Worm (Caenorhabditis elegans) whole organism, midembryonic: ENCODE data around the gene paqr-1.

Source experiments
- T22C8.4 ChIP-seq: fragments of 200-800 bp; sonication (Bioruptor generic); IDR thresholded peaks from 2 replicates; pipeline ENCODE4 v1.3.6; 2022; ENCODE audit warnings: missing genetic modification characterization, missing compliant biosample characterization
- cog-1 ChIP-seq: sonication (generic microtip); optimal IDR thresholded peaks from 2 replicates; lab custom pipeline; 2016; ENCODE audit warnings: missing genetic modification characterization, missing compliant biosample characterization
- ztf-23 ChIP-seq: fragments of 200-800 bp; sonication (Bioruptor generic); IDR thresholded peaks from 2 replicates; pipeline ENCODE4 v1.3.6; 2022; ENCODE audit warnings: missing genetic modification reagents, missing genetic modification characterization, missing compliant biosample characterization
- ztf-29 ChIP-seq: fragments of 200-800 bp; sonication (Bioruptor generic); IDR thresholded peaks from 2 replicates; pipeline ENCODE4 v1.3.6; 2022; ENCODE audit warnings: missing genetic modification reagents, missing genetic modification characterization, missing compliant biosample characterization

ce11 chrIV:6572238-6572637 lies 17.0 kb upstream of the paqr-1 start, which contains the start of gene bicd-1:
- no peak for TF ChIP-seq cog-1
- no peak for TF ChIP-seq T22C8.4 (GFP tag; lab: Robert Waterston, UW)
- no peak for TF ChIP-seq ztf-23
- no peak for TF ChIP-seq ztf-29 (GFP tag; lab: Robert Waterston, UW)
